Fruit fly (Drosophila melanogaster): ENCODE results near the gene CG44836.
A peak's percentile ranks its signal among the peaks of the same experiment; 100 is the strongest.

DNA sequence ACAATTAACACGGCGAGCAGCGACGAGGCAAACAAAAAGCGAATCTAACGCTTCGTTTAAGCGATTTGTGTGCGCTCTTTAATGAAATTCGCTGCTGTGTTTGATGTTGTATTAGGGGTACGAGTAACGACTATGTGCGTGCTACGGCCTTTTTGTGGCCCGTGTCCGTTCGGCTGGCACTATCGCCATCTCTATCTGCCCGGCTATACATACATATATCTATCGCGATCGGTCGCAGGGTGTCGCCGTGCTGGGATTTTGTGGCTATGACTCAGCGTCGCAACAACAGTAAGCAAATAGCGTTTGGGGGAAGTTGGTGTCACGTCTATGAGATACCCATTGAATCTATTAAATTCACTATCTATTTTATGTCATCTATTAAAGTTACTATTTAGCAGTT, 6.4 kb downstream of the CG44836 start:
- TF ChIP-seq bab1 (GFP tag; optimal IDR thresholded peaks at IDR 0.05): no peak
- no peak for TF ChIP-seq CG7045 (GFP tag; optimal IDR thresholded peaks at IDR 0.05)
- no peak for TF ChIP-seq Mnt (GFP tag; optimal IDR thresholded peaks at IDR 0.05)
- no peak for TF ChIP-seq CG33017 (tag; optimal IDR thresholded peaks at IDR 0.05)
- peak; percentile 53 for TF ChIP-seq kay (GFP tag; ENCODE audit: borderline replicate concordance)

Measured in whole organism, adult.